Fruit fly (Drosophila melanogaster) whole organism, adult: ENCODE data around the gene Vsx1.
A peak's percentile ranks its signal among the peaks of the same experiment; 100 is the strongest.

ENCODE experiments used
- Mnt ChIP-seq: fragments of 200-800 bp; sonication (Bioruptor generic); optimal IDR thresholded peaks from 2 replicates; lab custom pipeline; 2016; ENCODE audit warnings: missing biosample characterization, mild to moderate bottlenecking, missing genetic modification characterization
- toe ChIP-seq: fragments of 200-800 bp; sonication (Bioruptor generic); optimal IDR thresholded peaks from 2 replicates; lab custom pipeline; 2016; ENCODE audit warnings: missing biosample characterization, missing genetic modification characterization

DNA sequence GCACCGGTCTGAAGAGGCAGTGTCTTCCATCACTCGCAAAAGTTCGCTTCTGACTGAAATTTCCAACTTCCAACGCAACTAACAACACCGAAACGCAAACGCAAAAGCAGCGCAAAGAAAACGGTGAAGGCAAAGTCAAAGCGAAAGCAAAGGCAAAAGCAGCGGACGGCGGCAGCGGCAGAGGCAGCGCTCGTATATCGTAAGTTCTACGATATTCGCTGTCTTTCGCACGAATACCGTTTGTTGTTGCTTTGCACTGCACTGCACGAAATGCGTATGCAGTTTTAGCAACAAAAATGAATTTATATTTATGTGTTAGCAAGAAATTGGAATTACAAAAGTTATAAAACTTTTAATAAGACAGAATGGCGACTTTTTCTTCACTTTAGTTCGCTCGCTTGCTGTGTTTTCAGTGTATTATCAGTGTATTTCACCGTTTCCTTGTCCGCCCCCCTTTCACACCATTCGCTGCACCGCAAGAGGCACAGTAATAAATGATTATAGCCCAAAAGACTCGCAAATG lies 54.4 kb downstream of the Vsx1 start, which contains the start of gene OtopLa:
- TF ChIP-seq Mnt (GFP tag; lab: Kevin White, UChicago): no peak
- peak; percentile 23 for TF ChIP-seq toe (GFP tag; lab: Kevin White, UChicago)
